Fruit fly (Drosophila melanogaster): ENCODE measurements around the gene ranshi.

ranshi gene

DNA sequence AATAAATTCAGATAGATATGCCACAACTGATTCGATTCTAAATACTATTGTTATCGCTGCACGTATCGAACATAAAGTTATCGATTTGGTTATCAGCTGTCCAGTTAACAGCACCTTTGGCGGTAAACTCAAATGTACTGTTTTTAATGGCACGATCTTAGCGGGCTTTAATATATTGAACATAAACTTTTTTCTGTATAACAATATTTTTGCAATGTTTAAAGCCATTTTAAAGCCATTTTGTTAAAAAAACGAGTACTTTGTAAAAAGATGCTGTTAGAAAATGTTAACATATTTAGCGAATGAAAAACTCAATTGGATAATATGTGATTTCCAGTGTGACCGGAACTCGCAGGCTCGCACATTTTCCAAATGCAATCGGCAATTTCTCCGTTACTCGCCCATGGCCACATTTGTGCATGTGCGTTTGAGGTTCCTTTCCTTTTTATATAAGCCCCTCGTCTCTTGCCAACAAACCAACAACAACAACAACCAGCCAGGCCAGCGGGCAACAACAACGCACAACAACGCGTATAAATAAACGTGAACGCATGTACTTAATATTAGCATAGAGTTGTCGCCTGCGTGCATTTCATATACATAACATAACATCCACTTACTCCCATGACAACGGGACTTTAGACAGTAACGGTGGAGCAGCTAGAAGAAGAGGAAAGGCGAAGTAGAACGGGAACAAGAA, 13.5 kb downstream of the ranshi start, which contains the start of gene TMEM216 (continued):
- TF ChIP-seq cato (GFP tag; optimal IDR thresholded peaks at IDR 0.05; ENCODE audit: borderline replicate concordance) (no peak), MBD-R2 (GFP tag; IDR thresholded peaks at IDR 0.05) (peak; percentile 36; the same call in 1 of the 2 replicates), Lhr (GFP tag; optimal IDR thresholded peaks at IDR 0.05) (peak; percentile 76), odd (GFP tag; optimal IDR thresholded peaks at IDR 0.05) (no peak), crp (GFP tag; optimal IDR thresholded peaks at IDR 0.05) (peak; percentile 7 to 82), kay (GFP tag; optimal IDR thresholded peaks at IDR 0.05) (no peak), grn (GFP tag; optimal IDR thresholded peaks at IDR 0.05) (no peak), slou (GFP tag; optimal IDR thresholded peaks at IDR 0.05) (no peak), Gug (GFP tag; IDR thresholded peaks at IDR 0.05) (no peak), Mrtf (GFP tag; IDR thresholded peaks at IDR 0.05) (no peak), HmgZ (tag; optimal IDR thresholded peaks at IDR 0.05) (peak; percentile 48), Ptx1 (GFP tag; IDR thresholded peaks at IDR 0.05) (no peak), CG12659 (GFP tag; optimal IDR thresholded peaks at IDR 0.05) (peak; percentile 80), caup (GFP tag; optimal IDR thresholded peaks at IDR 0.05; ENCODE audit: severe bottlenecking) (no peak), chif (GFP tag; optimal IDR thresholded peaks at IDR 0.05) (no peak), pnt (GFP tag; optimal IDR thresholded peaks at IDR 0.05) (no peak), disco-r (GFP tag; optimal IDR thresholded peaks at IDR 0.05) (no peak), D19A (tag; optimal IDR thresholded peaks at IDR 0.05) (no peak), luna (GFP tag; optimal IDR thresholded peaks at IDR 0.05) (no peak), CG17186 (GFP tag; optimal IDR thresholded peaks at IDR 0.05) (peak; percentile 29), CG9876 (GFP tag; optimal IDR thresholded peaks at IDR 0.05) (no peak), Oaz (GFP tag; IDR thresholded peaks at IDR 0.05) (no peak), dimm (GFP tag; IDR thresholded peaks at IDR 0.05) (no peak), HmgD (GFP tag; optimal IDR thresholded peaks at IDR 0.05) (no peak), CG10654 (GFP tag; optimal IDR thresholded peaks at IDR 0.05) (no peak), NC2α (GFP tag; optimal IDR thresholded peaks at IDR 0.05) (no peak), sug (tag; optimal IDR thresholded peaks at IDR 0.05) (peak; percentile 29), HLH4C (GFP tag; IDR thresholded peaks at IDR 0.05; ENCODE audit: partially characterized antibody) (peak; percentile 71), pum (GFP tag; optimal IDR thresholded peaks at IDR 0.05) (no peak), nmo (GFP tag; optimal IDR thresholded peaks at IDR 0.05) (peak; percentile 10), sd (tag; optimal IDR thresholded peaks at IDR 0.05) (no peak), zfh1 (GFP tag; IDR thresholded peaks at IDR 0.05) (no peak), CG7786 (GFP tag; optimal IDR thresholded peaks at IDR 0.05) (no peak), CG8924 (tag; optimal IDR thresholded peaks at IDR 0.05) (peak; percentile 56), CG6854 (GFP tag; optimal IDR thresholded peaks at IDR 0.05) (no peak), otp (GFP tag; IDR thresholded peaks at IDR 0.05) (no peak), H2.0 (GFP tag; IDR thresholded peaks at IDR 0.05) (no peak), GATAe (GFP tag; conservative IDR thresholded peaks at IDR 0.05) (no peak), dpn (GFP tag; optimal IDR thresholded peaks at IDR 0.05) (peak in 1 of 2 experiments; percentile 6), unc-4 (GFP tag; IDR thresholded peaks at IDR 0.05; ENCODE audit: partially characterized antibody) (peak; percentile 49; the same call in 1 of the 2 replicates), tna (GFP tag; IDR thresholded peaks at IDR 0.05; ENCODE audit: partially characterized antibody) (no peak; the same call in 1 of the 2 replicates), pho (GFP tag; optimal IDR thresholded peaks at IDR 0.05) (no peak), CG30020 (tag; optimal IDR thresholded peaks at IDR 0.05) (peak; percentile 25), CG3838 (GFP tag; optimal IDR thresholded peaks at IDR 0.05) (no peak), Elba2 (GFP tag; optimal IDR thresholded peaks at IDR 0.05) (peak; percentile 83), CG8359 (GFP tag; optimal IDR thresholded peaks at IDR 0.05; ENCODE audit: borderline replicate concordance) (no peak), CG7357 (GFP tag; IDR thresholded peaks at IDR 0.05) (no peak), Awh (GFP tag; IDR thresholded peaks at IDR 0.05) (no peak), pan (optimal IDR thresholded peaks at IDR 0.05) (no peak), pan (GFP tag; optimal IDR thresholded peaks at IDR 0.05 in 1 of 2, IDR thresholded peaks at IDR 0.05 in 1 of 2) (no peak)

Data from whole organism, embryonic.